Worm (Caenorhabditis elegans) whole organism, L3 larva: Measurements from ENCODE around the gene cyp-33E1.

Experiments used
- aly-2 ChIP-seq: fragments of 150-350 bp; optimal IDR thresholded peaks from 2 replicates; lab custom pipeline; 2014; ENCODE audit warnings: missing biosample characterization, missing genetic modification characterization
- unc-62 ChIP-seq: fragments of 150-350 bp; sonication (generic microtip); optimal IDR thresholded peaks from 4 replicates; lab custom pipeline; 2014; ENCODE audit warnings: missing biosample characterization, missing genetic modification reagents, missing genetic modification characterization

DNA sequence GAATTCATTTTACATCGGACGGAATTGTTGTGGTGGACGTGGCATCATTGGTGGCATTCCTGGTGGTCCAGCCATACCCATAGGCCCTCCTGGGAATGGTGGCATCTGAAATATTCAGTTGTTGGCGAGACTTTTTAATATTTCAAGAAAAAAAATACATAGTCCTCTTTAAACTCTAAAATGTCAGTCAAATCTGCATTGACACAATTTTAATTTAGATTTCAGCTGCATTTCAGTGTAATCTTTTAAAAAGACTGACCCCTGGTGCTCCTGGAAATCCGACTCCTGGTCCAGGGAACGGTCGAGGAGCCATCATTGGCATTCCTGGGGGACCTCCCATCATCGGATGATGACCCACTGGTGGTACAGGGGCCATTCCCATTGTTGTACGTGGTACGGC lies 38.6 kb upstream of the cyp-33E1 start:
- TF ChIP-seq unc-62: no peak
- no peak for TF ChIP-seq aly-2 (tag; lab: Kevin White, UChicago)
